Worm (Caenorhabditis elegans): ENCODE data around the gene col-127.
"Not testable (repeated sequence)": the region's sequence is repeated elsewhere in the genome, so short reads cannot be mapped to it uniquely, and the experiment has no call there.

col-127 gene

DNA sequence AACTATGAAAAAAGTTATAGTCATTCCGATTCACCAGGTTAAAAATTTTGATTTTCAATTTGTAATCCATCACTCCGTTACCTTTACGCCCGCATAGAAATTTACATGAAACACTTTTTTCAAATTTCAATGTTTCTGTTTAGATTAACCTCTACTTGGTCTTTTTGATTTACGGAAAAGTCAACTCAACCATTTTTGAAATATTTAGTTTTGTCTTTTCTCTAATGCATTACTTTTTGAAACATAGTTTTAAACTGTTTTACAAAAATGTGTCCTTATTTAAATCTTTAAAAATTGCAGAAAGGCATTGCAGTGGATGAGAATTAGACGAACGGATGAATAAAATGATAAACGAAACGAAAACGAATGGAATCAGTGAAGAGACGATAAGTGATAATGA, 7.2 kb upstream of the col-127 start, which contains the start of gene gtl-2:
Gene gtl-2, plus strand, starts transcription at position 301 of the 400 bp plus-strand sequence.
- TF ChIP-seq unc-39 (tag; optimal IDR thresholded peaks at IDR 0.05) (no peak), lin-13 (tag; optimal IDR thresholded peaks at IDR 0.05) (no peak), elt-3 (tag; optimal IDR thresholded peaks at IDR 0.05) (no peak), bed-3 (GFP tag; optimal IDR thresholded peaks at IDR 0.05) (no peak), tbx-8 (GFP tag; optimal IDR thresholded peaks at IDR 0.05) (no peak), unc-120 (tag; optimal IDR thresholded peaks at IDR 0.05; ENCODE audit: poor library complexity, severe bottlenecking) (no peak), flh-1 (GFP tag; optimal IDR thresholded peaks at IDR 0.05) (no peak), sptf-1 (tag; optimal IDR thresholded peaks at IDR 0.05) (no peak), ceh-39 (tag; optimal IDR thresholded peaks at IDR 0.05) (no peak), nhr-76 (tag; optimal IDR thresholded peaks at IDR 0.05) (no peak), unc-62 (GFP tag; optimal IDR thresholded peaks at IDR 0.05) (no peak), ham-2 (GFP tag; optimal IDR thresholded peaks at IDR 0.05) (no peak), nhr-28 (tag; optimal IDR thresholded peaks at IDR 0.05) (no peak), zip-8 (tag; optimal IDR thresholded peaks at IDR 0.05) (no peak), lin-32 (GFP tag; optimal IDR thresholded peaks at IDR 0.05) (no peak), nhr-237 (tag; optimal IDR thresholded peaks at IDR 0.05) (no peak), nhr-2 (tag; optimal IDR thresholded peaks at IDR 0.05) (no peak), snpc-4 (tag; optimal IDR thresholded peaks at IDR 0.05) (no peak), lsy-2 (tag; optimal IDR thresholded peaks at IDR 0.05) (no peak)

DNA sequence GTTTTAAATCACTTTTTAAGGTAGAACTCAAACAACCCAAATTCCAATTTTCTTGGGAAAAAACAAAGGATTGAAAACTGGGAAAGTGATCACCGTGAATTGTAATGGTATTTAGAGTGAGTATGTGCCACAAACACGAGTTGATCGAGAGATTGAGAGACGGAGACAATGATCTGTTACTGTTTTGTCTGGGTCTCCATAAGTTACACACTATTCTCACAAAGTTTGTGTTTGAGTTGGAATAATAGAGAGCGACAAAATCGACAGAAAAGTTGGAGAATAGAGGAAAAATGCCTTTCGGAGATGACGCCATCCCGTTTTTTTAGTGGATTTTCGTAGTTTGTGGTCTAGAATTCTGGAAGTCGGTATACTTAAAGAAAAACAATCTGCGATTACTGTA, 5.3 kb upstream of the col-127 start, which contains the start of gene nhr-7:
Gene nhr-7, minus strand, starts transcription at position 101 of the 400 bp plus-strand sequence.
- no peak for TF ChIP-seq nhr-28 (tag; optimal IDR thresholded peaks at IDR 0.05)
- TF ChIP-seq pha-4 (tag; optimal IDR thresholded peaks at IDR 0.05): no peak
- TF ChIP-seq M03D4.4 (tag; optimal IDR thresholded peaks at IDR 0.05): no peak
- TF ChIP-seq ceh-83 (GFP tag; optimal IDR thresholded peaks at IDR 0.05): no peak
- no peak for TF ChIP-seq cnd-1 (tag; optimal IDR thresholded peaks at IDR 0.05)

DNA sequence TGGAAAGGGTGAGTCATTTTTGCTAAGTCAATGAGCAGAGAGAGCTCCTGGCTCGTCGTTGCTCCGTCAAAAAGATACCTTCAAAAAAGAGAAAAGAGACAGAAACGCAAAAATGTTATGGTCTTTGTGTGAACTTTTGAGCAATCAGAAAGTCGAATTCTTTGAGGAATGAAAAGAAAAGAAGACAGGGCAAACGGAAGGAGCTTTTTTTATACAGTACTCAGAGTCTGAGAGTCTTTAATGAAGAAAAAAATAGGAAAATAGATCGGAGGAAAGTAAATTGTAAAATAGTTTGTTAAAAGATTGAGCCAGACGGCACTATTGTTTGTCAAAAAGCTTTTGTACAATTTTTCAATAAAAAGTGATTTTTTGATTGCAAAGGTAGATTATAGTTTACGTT, 3.5 kb upstream of the col-127 start:
- no peak for TF ChIP-seq ces-1 (GFP tag; optimal IDR thresholded peaks at IDR 0.05)
- TF ChIP-seq mep-1 (tag; optimal IDR thresholded peaks at IDR 0.05): no peak
- TF ChIP-seq snpc-4 (tag; optimal IDR thresholded peaks at IDR 0.05): no peak
- TF ChIP-seq sptf-1 (tag; optimal IDR thresholded peaks at IDR 0.05): no peak
- no peak for TF ChIP-seq nhr-12 (tag; optimal IDR thresholded peaks at IDR 0.05)
- TF ChIP-seq tbx-8 (GFP tag; optimal IDR thresholded peaks at IDR 0.05): no peak
- TF ChIP-seq hlh-1 (tag; optimal IDR thresholded peaks at IDR 0.05): no peak
- TF ChIP-seq unc-39 (tag; optimal IDR thresholded peaks at IDR 0.05): no peak
- no peak for TF ChIP-seq drap-1 (GFP tag; optimal IDR thresholded peaks at IDR 0.05)
- no peak for TF ChIP-seq pha-4 (tag; optimal IDR thresholded peaks at IDR 0.05)
- no peak for TF ChIP-seq nhr-28 (tag; optimal IDR thresholded peaks at IDR 0.05)

DNA sequence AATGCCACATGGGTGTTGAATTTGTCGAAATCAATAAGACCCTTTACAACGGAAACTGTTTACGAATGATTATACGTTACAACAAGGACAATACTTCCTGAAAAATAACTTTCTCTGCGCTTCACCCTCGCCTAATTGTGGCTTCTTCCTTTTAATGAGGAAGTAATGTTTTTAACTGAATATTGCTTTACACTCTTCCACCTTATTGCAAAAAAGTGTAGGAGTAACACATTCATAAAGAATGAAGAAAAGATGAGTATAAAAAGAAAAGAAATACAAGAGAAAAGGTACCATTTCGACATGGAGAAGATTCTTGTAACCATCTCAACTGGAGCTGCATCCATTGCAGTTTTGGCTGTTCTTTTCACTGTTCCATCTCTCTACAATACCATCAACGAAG, 2.9 kb downstream of the col-127 start, which contains the start of gene col-126:
Gene col-126, plus strand, starts transcription at position 301 of the 400 bp plus-strand sequence.
- not testable (repeated sequence) for TF ChIP-seq unc-120 (tag; optimal IDR thresholded peaks at IDR 0.05; ENCODE audit: poor library complexity, severe bottlenecking); nhr-76 (tag; optimal IDR thresholded peaks at IDR 0.05); ceh-43 (GFP tag; optimal IDR thresholded peaks at IDR 0.05)

DNA sequence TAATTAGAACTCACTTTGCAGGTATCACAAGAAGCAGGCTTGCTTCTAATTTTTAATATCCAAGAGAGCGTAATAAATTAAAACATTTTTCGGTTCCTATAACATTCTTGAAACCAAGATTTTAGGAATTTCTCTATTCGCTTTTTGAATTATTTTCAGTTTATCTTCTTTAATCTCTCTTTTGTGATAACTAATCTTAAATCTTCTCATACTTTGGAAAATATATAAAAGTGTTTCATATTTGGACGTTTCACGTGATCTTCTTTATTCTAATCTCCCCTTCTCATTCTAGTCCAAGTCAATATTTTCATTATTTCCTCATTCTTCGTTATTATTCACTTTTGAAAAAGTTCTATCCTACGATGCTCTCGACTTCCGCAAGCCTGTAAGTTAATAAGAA, 4.5 kb downstream of the col-127 start, which contains the start of gene F54D1.1:
Gene F54D1.1, plus strand, starts transcription at position 301 of the 400 bp plus-strand sequence.
- TF ChIP-seq nhr-237 (tag; optimal IDR thresholded peaks at IDR 0.05): no peak
- TF ChIP-seq elt-3 (tag; optimal IDR thresholded peaks at IDR 0.05): no peak
- no peak for TF ChIP-seq ham-2 (GFP tag; optimal IDR thresholded peaks at IDR 0.05)
- TF ChIP-seq ztf-11 (tag; optimal IDR thresholded peaks at IDR 0.05): no peak
- TF ChIP-seq ceh-39 (tag; optimal IDR thresholded peaks at IDR 0.05): no peak
- no peak for TF ChIP-seq mls-2 (tag; optimal IDR thresholded peaks at IDR 0.05)
- no peak for TF ChIP-seq cnd-1 (tag; optimal IDR thresholded peaks at IDR 0.05)
- TF ChIP-seq elt-1 (tag; optimal IDR thresholded peaks at IDR 0.05; ENCODE audit: borderline replicate concordance, insufficient read depth): no peak
- TF ChIP-seq lsy-2 (tag; optimal IDR thresholded peaks at IDR 0.05): no peak
- TF ChIP-seq hlh-1 (tag; optimal IDR thresholded peaks at IDR 0.05): no peak
- TF ChIP-seq ces-1 (GFP tag; optimal IDR thresholded peaks at IDR 0.05): no peak
- TF ChIP-seq sem-2 (GFP tag; optimal IDR thresholded peaks at IDR 0.05): no peak
- TF ChIP-seq bed-3 (GFP tag; optimal IDR thresholded peaks at IDR 0.05): no peak

Data from whole organism, mixed stage, embryonic.